Worm (Caenorhabditis elegans): Measurements from ENCODE around the gene amph-1.

ce11 chrIV:9614060-9614459 is 33.6 kb downstream of the amph-1 start:
- TF ChIP-seq snpc-4 (GFP tag; optimal IDR thresholded peaks at IDR 0.05) (no peak), snpc-4 (tag; optimal IDR thresholded peaks at IDR 0.05) (no peak), B0261.1 (tag; optimal IDR thresholded peaks at IDR 0.05) (no peak), lir-1 (GFP tag; conservative IDR thresholded peaks at IDR 0.05) (no peak), Y95B8A.8 (GFP tag; IDR thresholded peaks at IDR 0.05) (no peak), attf-6 (GFP tag; IDR thresholded peaks at IDR 0.05) (no peak), nhr-80 (tag; optimal IDR thresholded peaks at IDR 0.05) (no peak)

Measured in whole organism, young adult.